Worm (Caenorhabditis elegans) whole organism, L3 larva: ENCODE measurements around the gene F28F9.2.

ENCODE experiments used
- mdl-1 ChIP-seq: fragments of 150-350 bp; optimal IDR thresholded peaks from 2 replicates; lab custom pipeline; 2014; ENCODE audit warnings: missing biosample characterization, missing genetic modification characterization
- nhr-76 ChIP-seq: fragments of 150-350 bp; sonication (generic microtip); optimal IDR thresholded peaks from 5 replicates; lab custom pipeline; 2014; ENCODE audit warnings: missing biosample characterization, missing genetic modification characterization

- TF ChIP-seq mdl-1 (tag; lab: Kevin White, UChicago) = no peak
- TF ChIP-seq nhr-76 (tag; lab: Kevin White, UChicago) = no peak
Observed at ce11 chrIV:3869875-3870274, 30.4 kb downstream of the F28F9.2 start.
